Fruit fly (Drosophila melanogaster) whole organism, wandering third instar larva: ENCODE data around the gene Mitofilin.

Experiments used
- Abd-B ChIP-seq: fragments of >200 bp; optimal IDR thresholded peaks from 2 replicates; lab custom pipeline; 2017; ENCODE audit warnings: missing biosample characterization, missing genetic modification characterization
- CG32264 ChIP-seq: fragments of 200-800 bp; sonication (Bioruptor generic); optimal IDR thresholded peaks from 2 replicates; lab custom pipeline; 2016; ENCODE audit warnings: missing biosample characterization, missing genetic modification characterization
- CrebA ChIP-seq: fragments of 200-800 bp; sonication (Bioruptor generic); optimal IDR thresholded peaks from 2 replicates; lab custom pipeline; 2016; ENCODE audit warnings: missing biosample characterization, mild to moderate bottlenecking, missing genetic modification characterization, borderline replicate concordance
- Dfd ChIP-seq: fragments of >200 bp; optimal IDR thresholded peaks from 2 replicates; lab custom pipeline; 2017; ENCODE audit warnings: missing biosample characterization, missing genetic modification characterization
- Dif ChIP-seq: fragments of 200-275, 200-300 bp; sonication (Bioruptor generic); optimal IDR thresholded peaks from 2 replicates; lab custom pipeline; 2018; ENCODE audit warnings: missing biosample characterization, missing genetic modification characterization; ENCODE audit not compliant: partially characterized antibody
- GATAd ChIP-seq: sonication (Bioruptor generic); optimal IDR thresholded peaks from 2 replicates; lab custom pipeline; 2016; ENCODE audit warnings: missing biosample characterization, missing genetic modification characterization
- HLH106 ChIP-seq: fragments of 200-800 bp; optimal IDR thresholded peaks from 3 replicates; lab custom pipeline; 2019; ENCODE audit warnings: missing biosample characterization, mild to moderate bottlenecking, missing genetic modification characterization, moderate library complexity
- Hnf4 ChIP-seq: fragments of 200-800 bp; sonication (Bioruptor generic); optimal IDR thresholded peaks from 2 replicates; lab custom pipeline; 2016; ENCODE audit warnings: missing biosample characterization, mild to moderate bottlenecking, missing genetic modification characterization
- Hr78 ChIP-seq: fragments of >200 bp; optimal IDR thresholded peaks from 2 replicates; lab custom pipeline; 2017; ENCODE audit warnings: missing biosample characterization, missing genetic modification characterization
- Hr83 ChIP-seq: fragments of 200-300 bp; sonication (Bioruptor generic); optimal IDR thresholded peaks from 2 replicates; lab custom pipeline; 2016; ENCODE audit warnings: missing biosample characterization, mild to moderate bottlenecking, missing genetic modification characterization, moderate library complexity; ENCODE audit not compliant: poor library complexity, severe bottlenecking
- Jra ChIP-seq: sonication (Bioruptor generic); optimal IDR thresholded peaks from 2 replicates; lab custom pipeline; 2016; ENCODE audit warnings: missing biosample characterization, missing genetic modification characterization
- Mio ChIP-seq: sonication (Bioruptor generic); optimal IDR thresholded peaks from 2 replicates; lab custom pipeline; 2016; ENCODE audit warnings: missing biosample characterization, missing genetic modification characterization
- Myc ChIP-seq: fragments of >200 bp; optimal IDR thresholded peaks from 2 replicates; lab custom pipeline; 2017
- N ChIP-seq: fragments of >200 bp; optimal IDR thresholded peaks from 2 replicates; lab custom pipeline; 2018; ENCODE audit warnings: missing biosample characterization, missing external identifiers, missing genetic modification characterization
- Rel ChIP-seq, 2 experiments: fragments of 200-800 bp; sonication (Bioruptor generic) in 1 of 2; optimal IDR thresholded peaks; 2 replicates in 1 of 2; 3 replicates in 1 of 2; lab custom pipeline; 2016 to 2019; ENCODE audit warnings: mild to moderate bottlenecking in 2 of 2, missing biosample characterization in 2 of 2, missing genetic modification characterization in 2 of 2, moderate library complexity in 1 of 2
- Sp1 ChIP-seq: fragments of 200-800 bp; sonication (Bioruptor generic); optimal IDR thresholded peaks from 3 replicates; lab custom pipeline; 2019; ENCODE audit warnings: missing biosample characterization, mild to moderate bottlenecking, missing genetic modification characterization, moderate library complexity
- br ChIP-seq: fragments of 200-800 bp; sonication (Bioruptor generic); optimal IDR thresholded peaks from 2 replicates; lab custom pipeline; 2016; ENCODE audit warnings: missing biosample characterization, missing genetic modification characterization
- brk ChIP-seq: fragments of 200-800 bp; sonication (Bioruptor generic); optimal IDR thresholded peaks from 2 replicates; lab custom pipeline; 2016; ENCODE audit warnings: missing biosample characterization, mild to moderate bottlenecking, missing genetic modification characterization
- dl ChIP-seq, 2 experiments: fragments of 175-275, 200-275 bp in 1 of 2; fragments of 200-275 bp in 1 of 2; sonication (Bioruptor generic); optimal IDR thresholded peaks; lab custom pipeline; 2018; ENCODE audit warnings: mild to moderate bottlenecking in 2 of 2, missing biosample characterization in 2 of 2, missing genetic modification characterization in 2 of 2, moderate library complexity in 2 of 2; ENCODE audit not compliant: partially characterized antibody in 2 of 2, insufficient read depth in 1 of 2
- ey ChIP-seq: fragments of 200-800 bp; sonication (Bioruptor generic); optimal IDR thresholded peaks from 2 replicates; lab custom pipeline; 2016; ENCODE audit warnings: missing biosample characterization, missing genetic modification characterization
- foxo ChIP-seq, 2 experiments: fragments of 200-800 bp; sonication (Bioruptor generic); optimal IDR thresholded peaks; 2 replicates in 1 of 2; 3 replicates in 1 of 2; lab custom pipeline; 2016 to 2017; ENCODE audit warnings: missing biosample characterization in 2 of 2, missing genetic modification characterization in 2 of 2
- fru ChIP-seq: fragments of 200-800 bp; sonication (Bioruptor generic); optimal IDR thresholded peaks from 3 replicates; lab custom pipeline; 2016; ENCODE audit warnings: missing biosample characterization, mild to moderate bottlenecking, missing genetic modification characterization
- h ChIP-seq: fragments of 200-800 bp; sonication (Bioruptor generic); optimal IDR thresholded peaks from 3 replicates; lab custom pipeline; 2016; ENCODE audit warnings: missing biosample characterization, mild to moderate bottlenecking, missing genetic modification characterization
- pan ChIP-seq: fragments of >200 bp; optimal IDR thresholded peaks from 2 replicates; lab custom pipeline; 2017
- psq ChIP-seq: fragments of 200-800 bp; sonication (Bioruptor generic); optimal IDR thresholded peaks from 3 replicates; lab custom pipeline; 2017; ENCODE audit warnings: missing biosample characterization, mild to moderate bottlenecking, missing genetic modification characterization, moderate library complexity
- rgr ChIP-seq: fragments of 200-800 bp; sonication (Bioruptor generic); optimal IDR thresholded peaks from 3 replicates; lab custom pipeline; 2016; ENCODE audit warnings: missing biosample characterization, mild to moderate bottlenecking, missing genetic modification characterization
- sage ChIP-seq: fragments of 200-800 bp; sonication (Bioruptor generic); optimal IDR thresholded peaks from 2 replicates; lab custom pipeline; 2016; ENCODE audit warnings: missing biosample characterization, mild to moderate bottlenecking, missing genetic modification characterization
- sv ChIP-seq: fragments of 200-800 bp; sonication (Bioruptor generic); optimal IDR thresholded peaks from 3 replicates; lab custom pipeline; 2016; ENCODE audit warnings: missing biosample characterization, missing genetic modification characterization
- tai ChIP-seq: sonication (Bioruptor generic); optimal IDR thresholded peaks from 2 replicates; lab custom pipeline; 2016; ENCODE audit warnings: missing biosample characterization, missing genetic modification characterization
- usp ChIP-seq: fragments of >200 bp; optimal IDR thresholded peaks from 2 replicates; lab custom pipeline; 2017; ENCODE audit warnings: missing biosample characterization, missing genetic modification characterization
- woc ChIP-seq: sonication (Bioruptor generic); optimal IDR thresholded peaks from 2 replicates; lab custom pipeline; 2016; ENCODE audit warnings: missing biosample characterization, mild to moderate bottlenecking, missing genetic modification characterization

The Mitofilin gene

dm6 chr3R:21976954-21977353, 46.2 kb downstream of the Mitofilin start:
- no peak for TF ChIP-seq Abd-B
- no peak for TF ChIP-seq tai (GFP tag; lab: Kevin White, UChicago)
- peak; percentile 30 for TF ChIP-seq CrebA
- TF ChIP-seq woc: no peak
- TF ChIP-seq sage: no peak
- TF ChIP-seq Rel (GFP tag; optimal IDR thresholded peaks at IDR 0.05; lab: Kevin White, UChicago): no peak
- TF ChIP-seq Rel (tag; optimal IDR thresholded peaks at IDR 0.05; lab: Kevin White, UChicago): no peak
- no peak for TF ChIP-seq br (GFP tag; lab: Kevin White, UChicago)
- no peak for TF ChIP-seq h (GFP tag; lab: Kevin White, UChicago)
- no peak for TF ChIP-seq fru
- TF ChIP-seq HLH106 (tag; lab: Kevin White, UChicago): no peak
- peak in 1 of 2 experiments; percentile 8 for TF ChIP-seq foxo (GFP tag; optimal IDR thresholded peaks at IDR 0.05; lab: Kevin White, UChicago)

- no peak for TF ChIP-seq Sp1
- TF ChIP-seq psq (GFP tag; lab: Kevin White, UChicago): peak; percentile 3
- TF ChIP-seq pan: no peak
- no peak for TF ChIP-seq br (GFP tag; lab: Kevin White, UChicago)
- TF ChIP-seq Dfd (GFP tag; lab: Kevin White, UChicago): no peak
These were observed 46.7 kb downstream of the Mitofilin start for dm6 chr3R:21976355-21976858.

- TF ChIP-seq Hnf4 (GFP tag; lab: Kevin White, UChicago): no peak
- no peak for TF ChIP-seq Hr78 (GFP tag; lab: Kevin White, UChicago)
- no peak for TF ChIP-seq Jra (GFP tag; lab: Kevin White, UChicago)
- no peak for TF ChIP-seq dl (GFP tag; optimal IDR thresholded peaks at IDR 0.05; lab: Kevin White, UChicago; ENCODE audit: insufficient read depth in 1 of 2, partially characterized antibody in 2 of 2)
- no peak for TF ChIP-seq Mio
- TF ChIP-seq foxo (GFP tag; optimal IDR thresholded peaks at IDR 0.05; lab: Kevin White, UChicago): no peak
- no peak for TF ChIP-seq sage
- no peak for TF ChIP-seq usp (GFP tag; lab: Kevin White, UChicago)
- TF ChIP-seq psq (GFP tag; lab: Kevin White, UChicago): no peak
- no peak for TF ChIP-seq Dif
- TF ChIP-seq ey (GFP tag; lab: Kevin White, UChicago): no peak
- no peak for TF ChIP-seq Rel (GFP tag; optimal IDR thresholded peaks at IDR 0.05; lab: Kevin White, UChicago)
- no peak for TF ChIP-seq Rel (tag; optimal IDR thresholded peaks at IDR 0.05; lab: Kevin White, UChicago)
- no peak for TF ChIP-seq Dfd (GFP tag; lab: Kevin White, UChicago)
- no peak for TF ChIP-seq tai (GFP tag; lab: Kevin White, UChicago)
- no peak for TF ChIP-seq fru
- no peak for TF ChIP-seq Abd-B
- no peak for TF ChIP-seq brk (GFP tag; lab: Kevin White, UChicago)
- no peak for TF ChIP-seq CG32264
- no peak for TF ChIP-seq pan
These were observed 50.1 kb downstream of the Mitofilin start for dm6 chr3R:21973029-21973428.

- TF ChIP-seq dl (GFP tag; optimal IDR thresholded peaks at IDR 0.05; lab: Kevin White, UChicago; ENCODE audit: insufficient read depth in 1 of 2, partially characterized antibody in 2 of 2) (peak in 1 of 2 experiments; percentile 25), Sp1 (peak; percentile 17), Dif (peak; percentile 51), GATAd (GFP tag; lab: Kevin White, UChicago) (no peak)
These were observed 51.1 kb downstream of the Mitofilin start for dm6 chr3R:21972069-21972468.

dm6 chr3R:21971553-21971952, 51.6 kb downstream of the Mitofilin start:
- no peak for TF ChIP-seq br (GFP tag; lab: Kevin White, UChicago)
- no peak for TF ChIP-seq sage
- no peak for TF ChIP-seq Rel (GFP tag; optimal IDR thresholded peaks at IDR 0.05; lab: Kevin White, UChicago)
- TF ChIP-seq Rel (tag; optimal IDR thresholded peaks at IDR 0.05; lab: Kevin White, UChicago): no peak
- no peak for TF ChIP-seq woc
- TF ChIP-seq N (GFP tag; lab: Kevin White, UChicago): no peak
- TF ChIP-seq ey (GFP tag; lab: Kevin White, UChicago): no peak
- TF ChIP-seq CG32264: no peak
- no peak for TF ChIP-seq Jra (GFP tag; lab: Kevin White, UChicago)
- no peak for TF ChIP-seq Myc
- TF ChIP-seq, all 38 proteins: peak for 0

dm6 chr3R:21971141-21971540, 52.0 kb downstream of the Mitofilin start:
- TF ChIP-seq CrebA (no peak), psq (GFP tag; lab: Kevin White, UChicago) (no peak), Hr83 (no peak), Mio (no peak), tai (GFP tag; lab: Kevin White, UChicago) (no peak), rgr (no peak), foxo (GFP tag; optimal IDR thresholded peaks at IDR 0.05; lab: Kevin White, UChicago) (no peak), Abd-B (no peak), sv (GFP tag; lab: Kevin White, UChicago) (no peak), Jra (GFP tag; lab: Kevin White, UChicago) (no peak), fru (no peak), GATAd (GFP tag; lab: Kevin White, UChicago) (no peak), pan (no peak), Rel (GFP tag; optimal IDR thresholded peaks at IDR 0.05; lab: Kevin White, UChicago) (no peak), Rel (tag; optimal IDR thresholded peaks at IDR 0.05; lab: Kevin White, UChicago) (no peak)
